Fruit fly (Drosophila melanogaster) whole organism, pupa: ENCODE measurements around the gene Ptp4E.

Experiments used
- CG10348 ChIP-seq: fragments of 200-800 bp; sonication (Bioruptor generic); IDR thresholded peaks from 2 replicates; pipeline ENCODE4 v1.3.6; 2022; ENCODE audit warnings: missing biosample characterization, missing genetic modification characterization
- CG12605 ChIP-seq: fragments of 200-800 bp; sonication (Bioruptor generic); IDR thresholded peaks from 2 replicates; pipeline ENCODE4 v1.3.6; 2022; ENCODE audit warnings: missing biosample characterization, missing genetic modification characterization
- CG13204 ChIP-seq: fragments of 200-800 bp; sonication (Bioruptor generic); optimal IDR thresholded peaks from 2 replicates; lab custom pipeline; 2018; ENCODE audit warnings: missing biosample characterization, mild to moderate bottlenecking, missing genetic modification characterization, moderate library complexity
- CG14655 ChIP-seq: fragments of 200-800 bp; sonication (Bioruptor generic); optimal IDR thresholded peaks from 3 replicates; lab custom pipeline; 2017; ENCODE audit warnings: mild to moderate bottlenecking, missing biosample characterization, missing genetic modification reagents, missing genetic modification characterization
- CG15710 ChIP-seq: fragments of 200-800 bp; sonication (Bioruptor generic); optimal IDR thresholded peaks from 2 replicates; lab custom pipeline; 2018; ENCODE audit warnings: missing biosample characterization, mild to moderate bottlenecking, missing genetic modification characterization, moderate library complexity
- CG17806 ChIP-seq: fragments of 200-800 bp; sonication (Bioruptor generic); optimal IDR thresholded peaks from 2 replicates; lab custom pipeline; 2018; ENCODE audit warnings: missing biosample characterization, mild to moderate bottlenecking, missing genetic modification characterization, moderate library complexity
- CG32121 ChIP-seq: fragments of 200-800 bp; sonication (Bioruptor generic); IDR thresholded peaks from 2 replicates; pipeline ENCODE4 v1.3.6; 2022; ENCODE audit warnings: missing biosample characterization, missing genetic modification characterization
- CG34367 ChIP-seq: fragments of 200-800 bp; sonication (Bioruptor generic); optimal IDR thresholded peaks from 2 replicates; lab custom pipeline; 2018; ENCODE audit warnings: missing biosample characterization, mild to moderate bottlenecking, missing genetic modification characterization
- CG4496 ChIP-seq: fragments of 200-800 bp; sonication (Bioruptor generic); IDR thresholded peaks from 3 replicates; pipeline ENCODE4 v1.3.6; 2022; ENCODE audit warnings: missing biosample characterization, missing genetic modification characterization
- CG8159 ChIP-seq: fragments of 200-800 bp; sonication (Bioruptor generic); optimal IDR thresholded peaks from 3 replicates; lab custom pipeline; 2018; ENCODE audit warnings: missing biosample characterization, mild to moderate bottlenecking, missing genetic modification characterization, moderate library complexity
- CG8301 ChIP-seq: fragments of 200-800 bp; sonication (Bioruptor generic); optimal IDR thresholded peaks from 2 replicates; lab custom pipeline; 2018; ENCODE audit warnings: missing biosample characterization, mild to moderate bottlenecking, missing genetic modification characterization
- CG9948 ChIP-seq: fragments of 200-800 bp; sonication (Bioruptor generic); optimal IDR thresholded peaks from 2 replicates; lab custom pipeline; 2018; ENCODE audit warnings: missing biosample characterization, mild to moderate bottlenecking, missing genetic modification characterization, moderate library complexity
- D1 ChIP-seq: fragments of 200-800 bp; sonication (Bioruptor generic); optimal IDR thresholded peaks from 2 replicates; lab custom pipeline; 2018; ENCODE audit warnings: missing biosample characterization, mild to moderate bottlenecking, missing genetic modification characterization, moderate library complexity
- EcR ChIP-seq: fragments of 200-800 bp; sonication (Bioruptor generic); optimal IDR thresholded peaks from 3 replicates; lab custom pipeline; 2019; ENCODE audit warnings: missing biosample characterization, missing genetic modification characterization, mild to moderate bottlenecking, moderate library complexity, missing genetic modification reagents
- Ets98B ChIP-seq: fragments of 200-800 bp; sonication (Bioruptor generic); IDR thresholded peaks from 2 replicates; pipeline ENCODE4 v1.3.6; 2022; ENCODE audit warnings: missing biosample characterization, missing genetic modification characterization
- Pif1A ChIP-seq: fragments of 200-800 bp; sonication (Bioruptor generic); optimal IDR thresholded peaks from 3 replicates; lab custom pipeline; 2016; ENCODE audit warnings: missing biosample characterization, missing genetic modification characterization
- Pif1B ChIP-seq: fragments of 200-800 bp; sonication (Bioruptor generic); optimal IDR thresholded peaks from 3 replicates; lab custom pipeline; 2016; ENCODE audit warnings: missing biosample characterization, missing genetic modification characterization
- Snoo ChIP-seq: fragments of 200-800 bp; sonication (Bioruptor generic); optimal IDR thresholded peaks from 3 replicates; lab custom pipeline; 2017; ENCODE audit warnings: missing biosample characterization, mild to moderate bottlenecking, missing genetic modification characterization, inconsistent platforms
- fd96Ca ChIP-seq: fragments of 200-800 bp; sonication (Bioruptor generic); IDR thresholded peaks from 3 replicates; pipeline ENCODE4 v1.3.6; 2022; ENCODE audit warnings: missing biosample characterization, missing genetic modification characterization
- gl ChIP-seq: fragments of 200-800 bp; sonication (Bioruptor generic); optimal IDR thresholded peaks from 2 replicates; lab custom pipeline; 2018; ENCODE audit warnings: missing biosample characterization, mild to moderate bottlenecking, missing genetic modification characterization
- rn ChIP-seq: fragments of 200-800 bp; sonication (Bioruptor generic); IDR thresholded peaks from 2 replicates; pipeline ENCODE4 v1.3.6; 2022; ENCODE audit warnings: missing biosample characterization, missing genetic modification characterization

Gene Ptp4E

DNA sequence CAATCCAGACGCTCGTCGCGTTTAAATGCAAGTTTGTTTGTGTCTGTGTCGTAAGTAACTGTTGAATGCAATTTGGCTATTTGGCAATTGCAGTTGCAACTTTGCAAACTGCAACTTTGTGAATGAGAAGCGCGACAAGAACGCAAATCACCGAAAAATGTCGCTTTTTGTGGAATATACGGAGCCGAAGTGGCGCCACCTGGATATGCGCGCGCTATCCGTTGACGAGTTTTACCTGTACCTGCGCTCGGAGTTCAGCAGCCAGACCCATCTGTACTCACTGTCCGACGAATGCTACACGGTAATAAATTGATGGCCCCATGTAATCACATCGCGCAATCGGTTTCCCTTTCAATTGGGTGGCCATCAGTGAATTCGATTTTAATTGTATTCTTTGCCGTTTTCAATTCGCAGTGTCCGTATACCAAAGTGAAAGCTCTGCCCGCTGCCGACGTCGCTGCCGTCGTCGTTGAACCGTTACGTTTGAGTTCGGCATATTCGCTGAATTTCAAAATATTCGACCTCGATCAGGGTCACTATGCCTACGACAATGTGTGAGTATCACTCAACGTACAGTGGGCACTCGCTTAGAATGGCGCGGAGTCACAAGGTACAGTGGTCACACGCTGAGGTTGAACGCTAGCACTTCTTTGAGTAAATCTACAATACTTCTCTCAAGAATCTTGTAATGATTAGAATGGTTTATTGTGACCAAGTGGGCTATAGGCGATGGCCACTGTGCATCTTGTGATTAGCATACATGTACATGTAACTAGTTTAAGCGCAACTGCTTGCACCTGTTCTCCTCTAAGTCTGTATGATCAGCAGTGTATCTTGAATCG, 19.7 kb upstream of the Ptp4E start:
- TF ChIP-seq EcR (GFP tag; lab: Kevin White, UChicago) (no peak), CG32121 (GFP tag; lab: Robert Waterston, UW) (peak; percentile 94), rn (GFP tag; lab: Robert Waterston, UW) (peak; percentile 80), CG34367 (peak; percentile 80), fd96Ca (GFP tag; lab: Robert Waterston, UW) (peak; percentile 96), CG15710 (tag; lab: Kevin White, UChicago) (peak; percentile 83), CG8159 (tag; lab: Kevin White, UChicago) (peak; percentile 76), D1 (tag; lab: Kevin White, UChicago) (no peak), CG4496 (peak; percentile 97), Ets98B (peak; percentile 94), Snoo (tag; lab: Kevin White, UChicago) (peak; percentile 28), Pif1A (GFP tag; lab: Kevin White, UChicago) (peak; percentile 87), CG10348 (GFP tag; lab: Robert Waterston, UW) (peak; percentile 87), gl (tag; lab: Kevin White, UChicago) (peak; percentile 56), CG14655 (GFP tag; lab: Kevin White, UChicago) (peak; percentile 80), Pif1B (GFP tag; lab: Kevin White, UChicago) (peak; percentile 78), CG17806 (peak; percentile 79), CG9948 (tag; lab: Kevin White, UChicago) (peak; percentile 76), CG8301 (peak; percentile 83), CG13204 (GFP tag; lab: Kevin White, UChicago) (peak; percentile 11), CG12605 (GFP tag; lab: Robert Waterston, UW) (peak; percentile 88)

DNA sequence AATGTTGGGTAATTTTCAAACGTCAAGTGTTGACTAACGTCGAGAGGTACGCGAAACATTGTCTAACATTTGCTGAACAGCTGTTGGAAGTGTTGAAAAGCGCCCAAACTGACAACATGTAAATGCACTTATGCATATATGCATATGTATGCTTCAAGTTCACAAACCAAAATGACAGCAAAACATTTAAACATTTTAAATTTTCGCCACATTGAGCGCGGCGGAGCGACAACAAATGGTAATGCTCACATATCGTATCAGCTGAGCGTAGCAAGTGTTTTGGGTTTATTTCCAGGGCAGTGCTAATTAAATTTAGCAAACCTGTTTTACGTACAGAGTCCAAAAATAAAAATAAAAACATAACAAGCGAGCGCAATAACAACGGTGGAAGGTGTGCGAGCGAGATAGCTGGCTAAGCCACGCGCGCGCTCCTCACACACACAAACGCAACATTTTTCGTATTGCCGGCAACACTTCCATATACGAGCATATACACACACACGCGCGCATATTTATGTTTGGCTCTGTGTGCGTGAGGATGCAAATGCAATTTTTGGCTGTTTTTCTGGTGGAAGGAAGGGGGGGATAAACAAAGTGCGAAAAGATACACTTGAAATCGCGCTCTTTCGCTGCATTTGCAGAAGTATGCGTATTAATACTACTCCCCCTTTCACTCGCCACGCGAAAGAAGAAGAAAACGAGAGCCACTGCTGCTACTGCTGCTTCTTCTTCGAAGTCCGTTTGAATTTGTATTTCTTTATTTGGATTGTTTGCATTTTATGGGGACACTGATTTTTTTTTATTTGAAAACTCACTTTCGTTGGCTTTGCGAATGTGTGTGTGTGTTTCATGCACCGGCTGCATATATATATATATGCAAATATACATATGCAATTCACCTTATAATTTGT, 8.6 kb upstream of the Ptp4E start:
- TF ChIP-seq Pif1B (GFP tag; lab: Kevin White, UChicago) (peak; percentile 34), D1 (tag; lab: Kevin White, UChicago) (no peak), Pif1A (GFP tag; lab: Kevin White, UChicago) (peak; percentile 32), EcR (GFP tag; lab: Kevin White, UChicago) (no peak), CG14655 (GFP tag; lab: Kevin White, UChicago) (peak; percentile 25), CG34367 (peak; percentile 27), CG8301 (peak; percentile 41), CG8159 (tag; lab: Kevin White, UChicago) (peak; percentile 19), CG9948 (tag; lab: Kevin White, UChicago) (no peak)

DNA sequence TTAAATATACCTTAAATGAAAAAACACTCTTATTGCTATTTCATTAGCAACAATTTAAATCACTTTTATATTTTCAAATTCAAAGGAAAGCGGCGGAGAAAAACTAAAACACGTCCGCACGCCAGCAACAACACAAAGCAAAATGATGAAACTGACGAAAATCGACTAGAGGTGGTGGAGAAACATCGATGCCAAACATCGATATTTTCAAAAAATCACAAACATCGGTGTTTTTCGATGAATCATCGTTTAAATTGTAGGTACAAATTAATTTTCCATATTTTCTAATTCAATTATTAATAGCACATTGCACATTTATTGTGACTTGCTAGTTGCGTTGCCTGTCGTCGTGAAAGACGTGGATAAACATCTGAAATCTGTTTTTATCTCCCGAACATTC, 7.9 kb upstream of the Ptp4E start:
- TF ChIP-seq D1 (tag; lab: Kevin White, UChicago) (no peak), Ets98B (no peak), CG8159 (tag; lab: Kevin White, UChicago) (no peak), gl (tag; lab: Kevin White, UChicago) (no peak), CG13204 (GFP tag; lab: Kevin White, UChicago) (no peak), rn (GFP tag; lab: Robert Waterston, UW) (no peak), CG32121 (GFP tag; lab: Robert Waterston, UW) (no peak), CG12605 (GFP tag; lab: Robert Waterston, UW) (no peak)

dm6 chrX:4935979-4936843, 2.7 kb upstream of the Ptp4E start:
- TF ChIP-seq CG17806: peak; percentile 27
- TF ChIP-seq CG15710 (tag; lab: Kevin White, UChicago): peak; percentile 37
- TF ChIP-seq CG9948 (tag; lab: Kevin White, UChicago): peak; percentile 13
- no peak for TF ChIP-seq gl (tag; lab: Kevin White, UChicago)
- peak; percentile 36 for TF ChIP-seq CG8159 (tag; lab: Kevin White, UChicago)
- peak; percentile 56 for TF ChIP-seq Pif1A (GFP tag; lab: Kevin White, UChicago)
- TF ChIP-seq CG32121 (GFP tag; lab: Robert Waterston, UW): no peak
- peak; percentile 24 for TF ChIP-seq CG14655 (GFP tag; lab: Kevin White, UChicago)
- no peak for TF ChIP-seq CG34367
- TF ChIP-seq rn (GFP tag; lab: Robert Waterston, UW): no peak
- TF ChIP-seq CG13204 (GFP tag; lab: Kevin White, UChicago): no peak
- TF ChIP-seq CG10348 (GFP tag; lab: Robert Waterston, UW): no peak
- TF ChIP-seq CG4496: no peak
- no peak for TF ChIP-seq D1 (tag; lab: Kevin White, UChicago)
- TF ChIP-seq Ets98B: no peak
- TF ChIP-seq CG8301: peak; percentile 9
- TF ChIP-seq CG12605 (GFP tag; lab: Robert Waterston, UW): no peak
- peak; percentile 26 for TF ChIP-seq Pif1B (GFP tag; lab: Kevin White, UChicago)
- TF ChIP-seq fd96Ca (GFP tag; lab: Robert Waterston, UW): no peak
- peak; percentile 4 for TF ChIP-seq EcR (GFP tag; lab: Kevin White, UChicago)
- peak; percentile 16 for TF ChIP-seq Snoo (tag; lab: Kevin White, UChicago)
